Worm (Caenorhabditis elegans): ENCODE results near the gene C49A9.1.
A peak's percentile ranks its signal among the peaks of the same experiment; 100 is the strongest.

The C49A9.1 gene

ce11 chrIV:6275671-6276209 is 47.8 kb downstream of the C49A9.1 start, which contains the start of the genes aat-4 and T13A10.1:
Gene aat-4 (minus strand): TSS chrIV:6275721.
Gene T13A10.1 (plus strand): TSS chrIV:6276081.
- TF ChIP-seq gmeb-1 (tag; optimal IDR thresholded peaks at IDR 0.05) (peak; percentile 24), fos-1 (tag; optimal IDR thresholded peaks at IDR 0.05) (peak; percentile 94), ceh-16 (tag; optimal IDR thresholded peaks at IDR 0.05) (no peak), nhr-10 (tag; optimal IDR thresholded peaks at IDR 0.05) (no peak), egl-27 (tag; optimal IDR thresholded peaks at IDR 0.05) (no peak), C34F6.9 (tag; optimal IDR thresholded peaks at IDR 0.05) (no peak), nhr-77 (tag; optimal IDR thresholded peaks at IDR 0.05) (no peak), Y55F3AM.14 (GFP tag; optimal IDR thresholded peaks at IDR 0.05) (no peak), nhr-237 (tag; optimal IDR thresholded peaks at IDR 0.05) (no peak), peb-1 (tag; optimal IDR thresholded peaks at IDR 0.05) (no peak)

- TF ChIP-seq ZK546.5 (tag; optimal IDR thresholded peaks at IDR 0.05) (no peak), snpc-4 (tag; optimal IDR thresholded peaks at IDR 0.05) (no peak), nhr-23 (tag; optimal IDR thresholded peaks at IDR 0.05) (no peak), unc-55 (GFP tag; optimal IDR thresholded peaks at IDR 0.05) (no peak), ztf-1 (GFP tag; conservative IDR thresholded peaks at IDR 0.05) (no peak), nhr-21 (tag; optimal IDR thresholded peaks at IDR 0.05) (no peak), C34F6.9 (tag; optimal IDR thresholded peaks at IDR 0.05) (no peak), mbf-1 (tag; optimal IDR thresholded peaks at IDR 0.05) (no peak), mdl-1 (tag; optimal IDR thresholded peaks at IDR 0.05) (no peak), nhr-237 (tag; optimal IDR thresholded peaks at IDR 0.05) (no peak), blmp-1 (tag; optimal IDR thresholded peaks at IDR 0.05; ENCODE audit: insufficient read depth) (no peak), Y55F3AM.14 (GFP tag; optimal IDR thresholded peaks at IDR 0.05) (no peak), F13H6.1 (tag; optimal IDR thresholded peaks at IDR 0.05) (no peak), elt-1 (tag; optimal IDR thresholded peaks at IDR 0.05) (no peak), ama-1 (optimal IDR thresholded peaks at IDR 0.05) (no peak), R02D3.7 (tag; optimal IDR thresholded peaks at IDR 0.05) (no peak), ceh-82 (tag; optimal IDR thresholded peaks at IDR 0.05) (no peak), lin-11 (tag; optimal IDR thresholded peaks at IDR 0.05) (no peak), elt-3 (tag; optimal IDR thresholded peaks at IDR 0.05) (no peak), skn-1 (tag; optimal IDR thresholded peaks at IDR 0.05) (no peak)
Observed at ce11 chrIV:6279392-6279791, 51.4 kb downstream of the C49A9.1 start, which contains the start of gene sams-5. Gene sams-5 (minus strand): TSS chrIV:6279522.
